Fruit fly (Drosophila melanogaster): Measurements from ENCODE around the gene CG6770.

- TF ChIP-seq klu (GFP tag; IDR thresholded peaks at IDR 0.05) (no peak), Dek (tag; optimal IDR thresholded peaks at IDR 0.05) (no peak), HmgZ (tag; optimal IDR thresholded peaks at IDR 0.05) (no peak)
Observed at dm6 chr2L:12078695-12079094, 32.8 kb upstream of the CG6770 start.
